Worm (Caenorhabditis elegans) whole organism, L3 larva: ENCODE measurements around the gene srw-76.

ENCODE experiments used
- ama-1 ChIP-seq: fragments of 150-350 bp; optimal IDR thresholded peaks from 2 replicates; lab custom pipeline; 2018
- ceh-9 ChIP-seq: sonication (generic microtip); optimal IDR thresholded peaks from 2 replicates; lab custom pipeline; 2018; ENCODE audit warnings: missing biosample characterization, missing genetic modification characterization
- daf-12 ChIP-seq: fragments of 150-350 bp; optimal IDR thresholded peaks from 2 replicates; lab custom pipeline; 2014; ENCODE audit warnings: missing biosample characterization, missing genetic modification reagents, missing genetic modification characterization
- jun-1 ChIP-seq: fragments of 150-350 bp; optimal IDR thresholded peaks from 2 replicates; lab custom pipeline; 2014; ENCODE audit warnings: missing biosample characterization, missing genetic modification reagents, missing genetic modification characterization
- lsy-12 ChIP-seq: sonication (generic microtip); optimal IDR thresholded peaks from 2 replicates; lab custom pipeline; 2016; ENCODE audit warnings: mild to moderate bottlenecking, missing genetic modification characterization, missing compliant biosample characterization
- nhr-11 ChIP-seq: fragments of 150-350 bp; optimal IDR thresholded peaks from 2 replicates; lab custom pipeline; 2014; ENCODE audit warnings: missing biosample characterization, missing genetic modification characterization
- nhr-25 ChIP-seq: sonication (generic microtip); optimal IDR thresholded peaks from 2 replicates; lab custom pipeline; 2017; ENCODE audit warnings: missing biosample characterization, missing genetic modification characterization
- nhr-43 ChIP-seq: sonication (generic microtip); optimal IDR thresholded peaks from 2 replicates; lab custom pipeline; 2016; ENCODE audit warnings: mild to moderate bottlenecking, missing genetic modification characterization, missing compliant biosample characterization; ENCODE audit not compliant: poor library complexity, severe bottlenecking
- pha-4 ChIP-seq: fragments of 150-350 bp; optimal IDR thresholded peaks from 2 replicates; lab custom pipeline; 2014; ENCODE audit warnings: missing biosample characterization, missing genetic modification reagents, missing genetic modification characterization
- sea-2 ChIP-seq: fragments of 150-350 bp; sonication (generic microtip); optimal IDR thresholded peaks from 4 replicates; lab custom pipeline; 2014; ENCODE audit warnings: missing biosample characterization, missing genetic modification reagents, missing genetic modification characterization
- skn-1 ChIP-seq: fragments of 150-350 bp; optimal IDR thresholded peaks from 2 replicates; lab custom pipeline; 2014; ENCODE audit warnings: missing biosample characterization, missing genetic modification characterization
- snpc-4 ChIP-seq: fragments of 150-350 bp; optimal IDR thresholded peaks from 2 replicates; lab custom pipeline; 2014; ENCODE audit warnings: missing biosample characterization, missing genetic modification characterization

ce11 chrV:16646372-16646771, 8.3 kb upstream of the srw-76 start, which contains the start of gene W06G6.9:
- no peak for TF ChIP-seq snpc-4 (tag; lab: Kevin White, UChicago)
- TF ChIP-seq ama-1 (lab: Kevin White, UChicago), result no peak
- no peak for TF ChIP-seq nhr-25 (tag; lab: Kevin White, UChicago)
- TF ChIP-seq daf-12 (tag; lab: Kevin White, UChicago), result no peak
- TF ChIP-seq jun-1 (tag; lab: Kevin White, UChicago), result no peak
- no peak for TF ChIP-seq lsy-12 (tag; lab: Kevin White, UChicago)
- no peak for TF ChIP-seq pha-4
- no peak for TF ChIP-seq skn-1
- no peak for TF ChIP-seq sea-2 (GFP tag; lab: Kevin White, UChicago)
- TF ChIP-seq ceh-9, result no peak
- no peak for TF ChIP-seq nhr-11 (tag; lab: Kevin White, UChicago)
- no peak for TF ChIP-seq nhr-43 (tag; lab: Kevin White, UChicago)
